Worm (Caenorhabditis elegans) whole organism, early embryonic: ENCODE measurements around the gene abu-6.

Experiments
- B0310.2 ChIP-seq: sonication (generic microtip); optimal IDR thresholded peaks from 2 replicates; lab custom pipeline; 2016; ENCODE audit warnings: mild to moderate bottlenecking, missing genetic modification characterization, missing compliant biosample characterization
- aly-1 ChIP-seq: sonication (generic microtip); optimal IDR thresholded peaks from 2 replicates; lab custom pipeline; 2016; ENCODE audit warnings: missing genetic modification characterization, missing compliant biosample characterization
- ama-1 ChIP-seq: fragments of 150-350 bp; optimal IDR thresholded peaks from 2 replicates; lab custom pipeline; 2014
- ceh-13 ChIP-seq: fragments of 200-800 bp; sonication (Bioruptor generic); optimal IDR thresholded peaks from 2 replicates; lab custom pipeline; 2018; ENCODE audit warnings: mild to moderate bottlenecking, missing genetic modification characterization, missing compliant biosample characterization
- ceh-36 ChIP-seq: sonication (generic microtip); optimal IDR thresholded peaks from 2 replicates; lab custom pipeline; 2016; ENCODE audit warnings: missing genetic modification characterization, inconsistent platforms, missing compliant biosample characterization
- flt-1 ChIP-seq: fragments of 200-800 bp; sonication (Bioruptor generic); IDR thresholded peaks from 2 replicates; pipeline ENCODE4 v1.3.6; 2022; ENCODE audit warnings: missing genetic modification characterization, missing compliant biosample characterization
- hmg-4 ChIP-seq: fragments of 200-800 bp; sonication (Bioruptor generic); optimal IDR thresholded peaks from 2 replicates; lab custom pipeline; 2018; ENCODE audit warnings: mild to moderate bottlenecking, missing genetic modification characterization, missing compliant biosample characterization
- pes-1 ChIP-seq: fragments of 200-800 bp; sonication (Bioruptor generic); IDR thresholded peaks from 2 replicates; pipeline ENCODE4 v1.3.6; 2022; ENCODE audit warnings: missing genetic modification reagents, missing genetic modification characterization, missing compliant biosample characterization
- scrt-1 ChIP-seq: fragments of 200-800 bp; sonication (Bioruptor generic); IDR thresholded peaks from 2 replicates; pipeline ENCODE4 v1.3.6; 2022; ENCODE audit warnings: missing genetic modification characterization, missing compliant biosample characterization
- sea-1 ChIP-seq: fragments of 200-800 bp; sonication (Bioruptor generic); conservative IDR thresholded peaks from 2 replicates; pipeline ENCODE4 v1.3.6; 2022; ENCODE audit warnings: missing genetic modification characterization, missing compliant biosample characterization
- tra-4 ChIP-seq: sonication (generic microtip); optimal IDR thresholded peaks from 2 replicates; lab custom pipeline; 2017; ENCODE audit warnings: missing genetic modification characterization, missing compliant biosample characterization

- no peak for TF ChIP-seq sea-1 (GFP tag; lab: Robert Waterston, UW)
- no peak for TF ChIP-seq ceh-36 (tag; lab: Kevin White, UChicago)
- no peak for TF ChIP-seq ama-1 (lab: Kevin White, UChicago)
- TF ChIP-seq B0310.2, result no peak
- no peak for TF ChIP-seq flt-1 (GFP tag; lab: Robert Waterston, UW)
- TF ChIP-seq scrt-1 (GFP tag; lab: Robert Waterston, UW), result no peak
- no peak for TF ChIP-seq ceh-13 (GFP tag; lab: Kevin White, UChicago)
- TF ChIP-seq hmg-4 (GFP tag; lab: Kevin White, UChicago), result no peak
- TF ChIP-seq pes-1 (GFP tag; lab: Robert Waterston, UW), result no peak
- TF ChIP-seq aly-1 (tag; lab: Kevin White, UChicago), result no peak
- TF ChIP-seq tra-4, result no peak
Measured at ce11 chrV:5119109-5119508, 42.6 kb downstream of the abu-6 start, which contains the start of gene C04F5.9.
